Fruit fly (Drosophila melanogaster): ENCODE data around the gene bif.
A peak's percentile ranks its signal among the peaks of the same experiment; 100 is the strongest.

Gene bif

DNA sequence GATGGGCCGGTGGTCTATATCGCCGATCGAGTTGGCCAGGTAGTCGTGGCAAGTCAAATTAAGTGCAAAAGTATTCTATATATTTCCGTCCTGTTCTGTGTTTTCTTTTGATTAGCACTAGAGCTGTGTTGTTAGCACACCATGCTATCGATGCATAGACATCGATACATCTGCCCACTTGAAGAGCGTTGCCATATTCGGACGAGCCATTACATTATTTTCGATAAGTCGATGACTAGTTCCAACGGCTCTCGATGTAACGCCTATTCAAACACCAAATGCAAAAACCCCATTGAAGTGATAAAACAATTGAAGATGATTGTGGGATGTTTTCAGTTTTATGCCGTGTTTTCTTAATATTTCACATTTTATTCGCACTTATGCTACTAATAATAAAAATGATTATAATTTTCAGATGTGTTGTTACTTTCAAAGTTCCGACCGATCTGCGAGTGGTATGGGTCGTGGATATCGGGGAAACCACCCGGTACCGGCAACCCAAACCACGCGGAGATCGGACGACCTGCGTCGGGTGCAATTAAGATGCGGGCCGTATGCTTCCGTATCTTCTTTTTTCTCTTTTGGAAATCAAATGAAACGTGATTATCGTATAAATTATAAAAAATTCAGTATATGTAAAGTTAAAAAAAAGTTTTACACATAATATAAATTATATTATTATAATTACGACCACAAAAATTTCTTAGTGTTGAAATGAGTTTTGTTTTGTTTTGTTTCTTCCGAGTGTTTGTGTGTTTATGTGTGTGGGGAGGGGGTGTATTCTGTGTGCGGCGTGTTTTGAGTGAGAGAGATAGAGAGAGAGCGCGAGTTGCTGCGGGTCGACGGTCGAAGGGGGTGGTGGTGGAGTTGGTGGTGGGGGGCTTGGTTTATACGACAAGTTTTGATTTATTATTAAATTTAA is 31.3 kb downstream of the bif start, which contains the start of gene FucT6 (continued):
- no peak for TF ChIP-seq danr (GFP tag; IDR thresholded peaks at IDR 0.05)
- TF ChIP-seq dmrt99B (tag; optimal IDR thresholded peaks at IDR 0.05): no peak
- peak; percentile 1 for TF ChIP-seq CG13424 (tag; optimal IDR thresholded peaks at IDR 0.05)
- peak; percentile 78 for TF ChIP-seq E2f2 (GFP tag; IDR thresholded peaks at IDR 0.05)
- TF ChIP-seq CG7786 (GFP tag; optimal IDR thresholded peaks at IDR 0.05): no peak
- TF ChIP-seq CG5180 (GFP tag; optimal IDR thresholded peaks at IDR 0.05): no peak
- no peak for TF ChIP-seq CG2202 (tag; optimal IDR thresholded peaks at IDR 0.05)
- peak; percentile 39 for TF ChIP-seq Lhr (GFP tag; optimal IDR thresholded peaks at IDR 0.05)
- no peak for TF ChIP-seq CG1792 (GFP tag; optimal IDR thresholded peaks at IDR 0.05)
- TF ChIP-seq CG9876 (GFP tag; optimal IDR thresholded peaks at IDR 0.05): no peak
- no peak for TF ChIP-seq Side (GFP tag; optimal IDR thresholded peaks at IDR 0.05)
- TF ChIP-seq ERR (GFP tag; optimal IDR thresholded peaks at IDR 0.05): no peak
- TF ChIP-seq maf-S (GFP tag; optimal IDR thresholded peaks at IDR 0.05): no peak
- TF ChIP-seq CG18262 (tag; optimal IDR thresholded peaks at IDR 0.05): peak; percentile 34
- peak; percentile 87 for TF ChIP-seq CG16813 (GFP tag; IDR thresholded peaks at IDR 0.05; ENCODE audit: partially characterized antibody)
- TF ChIP-seq mld (GFP tag; IDR thresholded peaks at IDR 0.05; ENCODE audit: partially characterized antibody): peak; percentile 82
- TF ChIP-seq unpg (GFP tag; optimal IDR thresholded peaks at IDR 0.05): no peak
- TF ChIP-seq CG9797 (GFP tag; optimal IDR thresholded peaks at IDR 0.05): peak; percentile 38
- no peak for TF ChIP-seq HHEX (GFP tag; optimal IDR thresholded peaks at IDR 0.05)
- no peak for TF ChIP-seq CG2875 (GFP tag; optimal IDR thresholded peaks at IDR 0.05)
- TF ChIP-seq CrebB (tag; optimal IDR thresholded peaks at IDR 0.05): no peak
- peak; percentile 98 for TF ChIP-seq CG15514 (GFP tag; optimal IDR thresholded peaks at IDR 0.05)
- 0 out of 2 replicates have a peak, but pooled peaks have one; percentile 21 for TF ChIP-seq ranshi (GFP tag; IDR thresholded peaks at IDR 0.05)
- peak; percentile 83 for TF ChIP-seq Dll (GFP tag; IDR thresholded peaks at IDR 0.05; ENCODE audit: partially characterized antibody)
- no peak for TF ChIP-seq CG18011 (GFP tag; optimal IDR thresholded peaks at IDR 0.05)
- TF ChIP-seq gro (GFP tag; optimal IDR thresholded peaks at IDR 0.05): no peak
- TF ChIP-seq CG6791 (GFP tag; IDR thresholded peaks at IDR 0.05; ENCODE audit: partially characterized antibody): peak; percentile 90
- TF ChIP-seq CG11093 (GFP tag; IDR thresholded peaks at IDR 0.05): no peak
- no peak for TF ChIP-seq CG8765 (GFP tag; IDR thresholded peaks at IDR 0.05)
- no peak for TF ChIP-seq CG15479 (GFP tag; optimal IDR thresholded peaks at IDR 0.05)
- TF ChIP-seq HLHmδ (GFP tag; optimal IDR thresholded peaks at IDR 0.05): no peak
- peak; percentile 11 for TF ChIP-seq caup (GFP tag; optimal IDR thresholded peaks at IDR 0.05; ENCODE audit: severe bottlenecking)
- TF ChIP-seq CG17829 (tag; optimal IDR thresholded peaks at IDR 0.05): peak; percentile 19
- no peak for TF ChIP-seq CG31365 (tag; optimal IDR thresholded peaks at IDR 0.05)
- TF ChIP-seq amos (GFP tag; IDR thresholded peaks at IDR 0.05; ENCODE audit: partially characterized antibody): peak; percentile 93
- peak; percentile 95 for TF ChIP-seq Sry-δ (GFP tag; optimal IDR thresholded peaks at IDR 0.05)
- peak; percentile 79 for TF ChIP-seq inv (GFP tag; IDR thresholded peaks at IDR 0.05; ENCODE audit: partially characterized antibody)
- no peak for TF ChIP-seq CG6765 (GFP tag; optimal IDR thresholded peaks at IDR 0.05)
- no peak for TF ChIP-seq ro (GFP tag; IDR thresholded peaks at IDR 0.05)
- peak; percentile 17 for TF ChIP-seq pho (GFP tag; optimal IDR thresholded peaks at IDR 0.05)
- no peak for TF ChIP-seq Mes4 (GFP tag; optimal IDR thresholded peaks at IDR 0.05)
- peak; percentile 71 for TF ChIP-seq Dp (GFP tag; optimal IDR thresholded peaks at IDR 0.05)
- peak; percentile 76 for TF ChIP-seq zen2 (GFP tag; IDR thresholded peaks at IDR 0.05; ENCODE audit: partially characterized antibody)
- no peak for TF ChIP-seq ttk (GFP tag; IDR thresholded peaks at IDR 0.05)
- peak; percentile 26 for TF ChIP-seq Sin3A (optimal IDR thresholded peaks at IDR 0.05)
- TF ChIP-seq Scr (GFP tag; IDR thresholded peaks at IDR 0.05; ENCODE audit: partially characterized antibody): peak; percentile 83
- TF ChIP-seq CG17328 (GFP tag; IDR thresholded peaks at IDR 0.05): 0 out of 2 replicates have a peak, but pooled peaks have one; percentile 32

Measured in whole organism, embryonic.